Worm (Caenorhabditis elegans): ENCODE results near the gene sre-36.

DNA sequence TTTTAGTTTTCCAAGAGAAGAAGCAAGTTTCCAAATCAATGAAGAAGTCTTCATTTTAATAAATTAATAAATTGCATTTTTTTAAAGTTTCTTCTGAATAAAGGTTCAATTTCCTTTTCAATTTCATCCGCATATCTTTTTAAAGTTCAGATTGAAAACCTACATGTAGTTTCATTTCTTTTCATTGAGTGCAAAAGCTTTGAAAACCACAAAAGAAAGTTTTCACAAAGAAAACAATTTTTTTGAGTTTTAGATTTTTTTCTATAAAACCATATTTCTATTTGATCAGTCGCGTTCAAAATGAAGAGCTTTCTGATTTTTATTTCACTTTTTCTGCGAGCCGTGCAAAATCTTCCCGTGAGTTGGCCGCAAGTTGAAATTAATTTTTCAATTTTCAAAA, 46.2 kb downstream of the sre-36 start, which contains the start of gene T08G3.6:
- TF ChIP-seq nfya-1 (tag; optimal IDR thresholded peaks at IDR 0.05; ENCODE audit: borderline replicate concordance, insufficient read depth): no peak
- TF ChIP-seq F37B4.10 (GFP tag; IDR thresholded peaks at IDR 0.05): no peak
- no peak for TF ChIP-seq snpc-1.1 (tag; optimal IDR thresholded peaks at IDR 0.05; ENCODE audit: insufficient read depth)
- TF ChIP-seq ztf-22 (GFP tag; optimal IDR thresholded peaks at IDR 0.05): no peak
- TF ChIP-seq ztf-26 (tag; optimal IDR thresholded peaks at IDR 0.05): no peak

Measured in whole organism, young adult.